Worm (Caenorhabditis elegans): ENCODE measurements around the gene pigc-1.

DNA sequence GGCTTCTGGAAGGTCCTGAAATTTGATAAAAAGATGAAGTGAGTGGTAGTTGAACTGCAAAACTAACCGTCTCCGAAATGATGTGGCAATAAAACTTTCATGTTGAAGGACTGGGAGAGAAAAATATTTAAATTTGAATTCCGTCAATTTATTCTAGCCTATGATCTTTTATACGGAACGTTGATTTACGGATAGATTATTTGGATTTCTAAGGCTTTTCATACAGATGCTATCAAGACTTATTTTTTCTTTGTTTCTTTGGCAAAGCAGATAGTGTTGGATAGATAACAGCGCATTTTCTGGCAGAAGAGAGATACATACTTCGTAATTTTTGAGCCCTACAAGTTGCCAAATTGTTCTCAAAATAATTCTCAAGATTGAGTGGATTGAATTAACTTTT lies 39.0 kb downstream of the pigc-1 start, which contains the start of gene F49C12.4:
- TF ChIP-seq F57C9.4 (tag; optimal IDR thresholded peaks at IDR 0.05) (no peak), tbx-9 (tag; optimal IDR thresholded peaks at IDR 0.05; ENCODE audit: borderline replicate concordance) (no peak), B0336.3 (GFP tag; IDR thresholded peaks at IDR 0.05) (no peak)
